Worm (Caenorhabditis elegans): ENCODE data around the gene ins-13.

The ins-13 gene

DNA sequence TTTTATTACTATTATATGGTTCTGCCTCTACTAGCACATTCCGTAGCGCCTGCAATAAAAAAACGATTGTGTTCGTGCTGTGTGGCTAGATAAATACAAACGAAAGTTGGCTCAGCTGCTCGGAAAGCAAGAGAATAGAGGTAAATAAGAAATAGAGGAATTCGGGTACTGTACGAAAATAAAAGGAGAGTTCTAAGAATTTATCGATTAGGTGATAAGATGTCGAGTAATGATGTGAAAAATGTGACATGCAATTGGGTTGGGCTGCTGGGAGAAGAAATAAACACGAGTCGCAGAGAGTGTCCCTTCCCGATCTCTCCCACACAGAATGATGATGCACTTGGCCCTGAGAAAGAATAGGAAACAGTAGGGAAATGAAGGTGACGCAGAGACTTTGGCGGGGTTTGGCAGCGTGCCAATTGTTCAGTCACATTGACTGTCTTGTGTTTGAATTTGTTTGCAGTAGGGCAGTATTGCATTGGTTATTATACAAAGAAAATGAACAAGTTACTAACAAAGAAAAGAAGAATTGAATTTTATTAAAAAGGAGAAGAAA, 48.8 kb upstream of the ins-13 start, which contains the start of gene cdc-14 (continued):
- TF ChIP-seq ceh-34 (tag; optimal IDR thresholded peaks at IDR 0.05) (peak; percentile 69), eyg-1 (tag; optimal IDR thresholded peaks at IDR 0.05) (no peak), syd-9 (tag; optimal IDR thresholded peaks at IDR 0.05) (no peak), pha-4 (tag; optimal IDR thresholded peaks at IDR 0.05) (no peak), pat-9 (tag; optimal IDR thresholded peaks at IDR 0.05) (no peak), ceh-31 (tag; optimal IDR thresholded peaks at IDR 0.05) (peak; percentile 65), C38D4.7 (GFP tag; optimal IDR thresholded peaks at IDR 0.05) (no peak), nhr-11 (tag; optimal IDR thresholded peaks at IDR 0.05) (no peak), K09A11.1 (tag; optimal IDR thresholded peaks at IDR 0.05; ENCODE audit: insufficient read depth) (no peak), hlh-8 (tag; optimal IDR thresholded peaks at IDR 0.05) (peak; percentile 13), npax-4 (tag; optimal IDR thresholded peaks at IDR 0.05) (no peak), mec-3 (tag; optimal IDR thresholded peaks at IDR 0.05; ENCODE audit: borderline replicate concordance) (no peak), hlh-6 (tag; optimal IDR thresholded peaks at IDR 0.05) (peak; percentile 38), elt-2 (tag; optimal IDR thresholded peaks at IDR 0.05) (peak; percentile 57), ceh-19 (GFP tag; optimal IDR thresholded peaks at IDR 0.05) (no peak), K02D7.2 (tag; optimal IDR thresholded peaks at IDR 0.05) (no peak), tbx-2 (tag; optimal IDR thresholded peaks at IDR 0.05) (peak; percentile 76), tbx-7 (tag; optimal IDR thresholded peaks at IDR 0.05) (no peak)

DNA sequence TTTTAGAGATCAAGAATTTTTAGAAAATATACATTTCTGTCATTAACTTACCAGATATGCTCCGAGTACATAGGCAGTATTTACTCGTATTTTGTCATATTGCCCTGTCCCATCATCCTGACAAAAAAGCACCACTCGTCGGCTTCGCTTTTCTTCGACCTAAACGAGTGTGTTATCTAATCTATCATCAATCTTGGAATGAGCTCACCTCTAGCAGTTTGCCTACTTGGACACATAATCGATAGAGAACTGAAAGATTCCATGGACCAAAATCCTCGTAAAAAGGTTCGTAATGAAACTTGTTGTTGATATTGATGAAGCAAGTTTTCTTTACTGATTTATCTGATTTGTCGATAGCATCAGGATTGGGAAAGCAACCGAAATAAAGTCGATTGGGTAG, 48.2 kb upstream of the ins-13 start:
- TF ChIP-seq ahr-1 (tag; optimal IDR thresholded peaks at IDR 0.05), result no peak
- no peak for TF ChIP-seq eyg-1 (tag; optimal IDR thresholded peaks at IDR 0.05)
- TF ChIP-seq K09A11.1 (tag; optimal IDR thresholded peaks at IDR 0.05; ENCODE audit: insufficient read depth), result no peak
- TF ChIP-seq madf-2 (tag; optimal IDR thresholded peaks at IDR 0.05), result no peak
- TF ChIP-seq che-1 (tag; optimal IDR thresholded peaks at IDR 0.05), result no peak
- no peak for TF ChIP-seq odd-2 (tag; optimal IDR thresholded peaks at IDR 0.05)
- no peak for TF ChIP-seq unc-86 (tag; optimal IDR thresholded peaks at IDR 0.05)
- TF ChIP-seq dmd-4 (tag; optimal IDR thresholded peaks at IDR 0.05; ENCODE audit: borderline replicate concordance), result no peak
- no peak for TF ChIP-seq hlh-15 (tag; optimal IDR thresholded peaks at IDR 0.05)
- no peak for TF ChIP-seq zip-5 (tag; optimal IDR thresholded peaks at IDR 0.05)
- TF ChIP-seq nhr-232 (tag; optimal IDR thresholded peaks at IDR 0.05), result no peak
- no peak for TF ChIP-seq ceh-14 (tag; optimal IDR thresholded peaks at IDR 0.05)
- no peak for TF ChIP-seq pat-9 (tag; optimal IDR thresholded peaks at IDR 0.05)
- TF ChIP-seq elt-4 (tag; optimal IDR thresholded peaks at IDR 0.05), result no peak
- no peak for TF ChIP-seq sdc-2 (tag; optimal IDR thresholded peaks at IDR 0.05)
- no peak for TF ChIP-seq tbx-2 (tag; optimal IDR thresholded peaks at IDR 0.05)
- TF ChIP-seq hlh-13 (GFP tag; optimal IDR thresholded peaks at IDR 0.05), result no peak

DNA sequence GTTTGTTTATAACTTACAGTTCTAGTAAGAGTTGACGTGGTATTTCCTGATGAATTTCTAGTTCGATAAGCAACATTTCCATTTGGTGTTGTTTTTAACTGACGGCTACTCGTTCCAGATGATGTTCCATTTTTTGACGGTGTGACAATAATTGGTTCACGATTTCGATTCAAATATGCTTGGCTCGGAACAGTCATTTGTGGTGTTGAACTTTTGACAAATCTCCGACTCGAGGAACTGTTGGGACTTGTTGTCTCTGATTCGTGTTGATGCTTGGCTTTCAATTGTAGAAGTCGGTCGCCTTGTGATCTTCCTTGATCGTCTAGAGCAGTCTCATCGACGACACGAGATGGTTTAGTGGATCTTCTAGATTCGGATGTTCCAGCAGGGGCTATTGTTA, 46.9 kb upstream of the ins-13 start:
- TF ChIP-seq nhr-232 (tag; optimal IDR thresholded peaks at IDR 0.05), result no peak
- no peak for TF ChIP-seq ahr-1 (tag; optimal IDR thresholded peaks at IDR 0.05)
- no peak for TF ChIP-seq unc-3 (GFP tag; conservative IDR thresholded peaks at IDR 0.05)
- no peak for TF ChIP-seq unc-3 (tag; optimal IDR thresholded peaks at IDR 0.05)
- no peak for TF ChIP-seq pros-1 (tag; optimal IDR thresholded peaks at IDR 0.05)
- TF ChIP-seq syd-9 (tag; optimal IDR thresholded peaks at IDR 0.05), result no peak
- no peak for TF ChIP-seq pqm-1 (tag; optimal IDR thresholded peaks at IDR 0.05)
- TF ChIP-seq F13H6.1 (tag; optimal IDR thresholded peaks at IDR 0.05), result no peak
- TF ChIP-seq ceh-34 (tag; optimal IDR thresholded peaks at IDR 0.05), result no peak
- no peak for TF ChIP-seq dmd-4 (tag; optimal IDR thresholded peaks at IDR 0.05; ENCODE audit: borderline replicate concordance)
- TF ChIP-seq ceh-9 (tag; optimal IDR thresholded peaks at IDR 0.05), result no peak
- no peak for TF ChIP-seq nfya-1 (tag; optimal IDR thresholded peaks at IDR 0.05)
- TF ChIP-seq ceh-19 (GFP tag; optimal IDR thresholded peaks at IDR 0.05), result no peak
- no peak for TF ChIP-seq ceh-22 (tag; optimal IDR thresholded peaks at IDR 0.05)
- TF ChIP-seq che-1 (tag; optimal IDR thresholded peaks at IDR 0.05), result no peak
- TF ChIP-seq tbx-7 (tag; optimal IDR thresholded peaks at IDR 0.05), result no peak
- no peak for TF ChIP-seq ama-1 (optimal IDR thresholded peaks at IDR 0.05)
- no peak for TF ChIP-seq hlh-30 (tag; optimal IDR thresholded peaks at IDR 0.05; ENCODE audit: insufficient read depth)
- no peak for TF ChIP-seq pha-4 (tag; optimal IDR thresholded peaks at IDR 0.05)
- no peak for TF ChIP-seq rnt-1 (tag; optimal IDR thresholded peaks at IDR 0.05)
- TF ChIP-seq unc-55 (GFP tag; optimal IDR thresholded peaks at IDR 0.05), result no peak
